Worm (Caenorhabditis elegans): Measurements from ENCODE around the gene srx-135.

The srx-135 gene

ce11 chrV:13906166-13906565, 47.2 kb downstream of the srx-135 start, which contains the start of gene stdh-1 (continued):
- TF ChIP-seq lin-14 (GFP tag; optimal IDR thresholded peaks at IDR 0.05) (peak; percentile 69), sup-37 (GFP tag; optimal IDR thresholded peaks at IDR 0.05) (no peak), xbp-1 (tag; optimal IDR thresholded peaks at IDR 0.05) (no peak), ama-1 (optimal IDR thresholded peaks at IDR 0.05) (no peak), pax-3 (tag; optimal IDR thresholded peaks at IDR 0.05) (no peak), lin-13 (GFP tag; optimal IDR thresholded peaks at IDR 0.05) (no peak), hlh-4 (tag; optimal IDR thresholded peaks at IDR 0.05) (no peak), unc-30 (tag; optimal IDR thresholded peaks at IDR 0.05) (no peak), C16A3.4 (tag; optimal IDR thresholded peaks at IDR 0.05) (peak; percentile 5), tbx-2 (tag; optimal IDR thresholded peaks at IDR 0.05) (no peak), snu-23 (GFP tag; optimal IDR thresholded peaks at IDR 0.05) (peak; percentile 25), zip-4 (GFP tag; optimal IDR thresholded peaks at IDR 0.05) (no peak), swsn-7 (tag; optimal IDR thresholded peaks at IDR 0.05) (no peak), lin-15B (tag; optimal IDR thresholded peaks at IDR 0.05) (no peak), unc-62 (GFP tag; optimal IDR thresholded peaks at IDR 0.05) (no peak), aha-1 (tag; optimal IDR thresholded peaks at IDR 0.05) (no peak), dpl-1 (GFP tag; optimal IDR thresholded peaks at IDR 0.05) (no peak), nhr-237 (tag; optimal IDR thresholded peaks at IDR 0.05) (no peak), lin-39 (tag; optimal IDR thresholded peaks at IDR 0.05) (no peak), aly-2 (tag; optimal IDR thresholded peaks at IDR 0.05) (no peak), snpc-4 (tag; optimal IDR thresholded peaks at IDR 0.05) (no peak), ces-1 (GFP tag; optimal IDR thresholded peaks at IDR 0.05) (no peak), nhr-47 (tag; optimal IDR thresholded peaks at IDR 0.05) (no peak), egl-27 (tag; optimal IDR thresholded peaks at IDR 0.05) (no peak), lsy-2 (tag; optimal IDR thresholded peaks at IDR 0.05) (no peak), nhr-71 (tag; optimal IDR thresholded peaks at IDR 0.05) (peak; percentile 32), efl-1 (optimal IDR thresholded peaks at IDR 0.05) (peak in 1 of 2 experiments; percentile 0), efl-1 (GFP tag; optimal IDR thresholded peaks at IDR 0.05 in 1 of 2) (peak in 1 of 2 experiments; percentile 61), zag-1 (tag; optimal IDR thresholded peaks at IDR 0.05) (no peak), nhr-77 (tag; optimal IDR thresholded peaks at IDR 0.05) (no peak)

ce11 chrV:13907557-13908104, 48.6 kb downstream of the srx-135 start:
- TF ChIP-seq dpl-1 (GFP tag; optimal IDR thresholded peaks at IDR 0.05) (peak in 1 of 3 experiments; percentile 6), ztf-11 (tag; optimal IDR thresholded peaks at IDR 0.05) (no peak), ama-1 (optimal IDR thresholded peaks at IDR 0.05) (peak; percentile 96), xbp-1 (tag; optimal IDR thresholded peaks at IDR 0.05) (no peak), efl-3 (GFP tag; optimal IDR thresholded peaks at IDR 0.05) (no peak), ets-5 (GFP tag; IDR thresholded peaks at IDR 0.05) (no peak), jun-1 (tag; optimal IDR thresholded peaks at IDR 0.05) (no peak), nhr-12 (tag; optimal IDR thresholded peaks at IDR 0.05) (no peak), nhr-47 (tag; optimal IDR thresholded peaks at IDR 0.05) (peak; percentile 52), lin-39 (tag; optimal IDR thresholded peaks at IDR 0.05) (no peak), alr-1 (tag; optimal IDR thresholded peaks at IDR 0.05; ENCODE audit: borderline replicate concordance) (no peak), irx-1 (tag; optimal IDR thresholded peaks at IDR 0.05) (no peak), sox-4 (tag; optimal IDR thresholded peaks at IDR 0.05) (no peak), fos-1 (tag; optimal IDR thresholded peaks at IDR 0.05) (no peak), Y116A8C.19 (tag; optimal IDR thresholded peaks at IDR 0.05; ENCODE audit: borderline replicate concordance) (no peak), C16A3.4 (tag; optimal IDR thresholded peaks at IDR 0.05) (peak; percentile 41), ceh-63 (GFP tag; optimal IDR thresholded peaks at IDR 0.05) (no peak), grh-1 (GFP tag; IDR thresholded peaks at IDR 0.05) (no peak), blmp-1 (tag; optimal IDR thresholded peaks at IDR 0.05) (no peak), sup-37 (GFP tag; optimal IDR thresholded peaks at IDR 0.05) (no peak), nhr-28 (tag; optimal IDR thresholded peaks at IDR 0.05) (no peak), unc-86 (tag; optimal IDR thresholded peaks at IDR 0.05) (no peak), lin-15B (tag; optimal IDR thresholded peaks at IDR 0.05) (no peak), C04F5.9 (tag; optimal IDR thresholded peaks at IDR 0.05) (no peak), zag-1 (tag; optimal IDR thresholded peaks at IDR 0.05) (no peak), nhr-20 (tag; optimal IDR thresholded peaks at IDR 0.05) (peak; percentile 7), egl-27 (tag; optimal IDR thresholded peaks at IDR 0.05) (no peak), mab-9 (GFP tag; IDR thresholded peaks at IDR 0.05) (no peak), unc-62 (GFP tag; optimal IDR thresholded peaks at IDR 0.05) (no peak), efl-1 (optimal IDR thresholded peaks at IDR 0.05) (no peak), efl-1 (GFP tag; optimal IDR thresholded peaks at IDR 0.05 in 1 of 2) (peak in 1 of 2 experiments; percentile 96), nhr-85 (tag) (peak; percentile 11), nhr-90 (tag; optimal IDR thresholded peaks at IDR 0.05; ENCODE audit: poor library complexity) (peak; percentile 64), F16B12.6 (tag; optimal IDR thresholded peaks at IDR 0.05) (no peak), tbx-2 (tag; optimal IDR thresholded peaks at IDR 0.05) (no peak)
